Worm (Caenorhabditis elegans) whole organism, L3 larva: ENCODE measurements around the gene sre-15.

Source experiments
- ZK546.5 ChIP-seq: sonication (generic microtip); optimal IDR thresholded peaks from 2 replicates; lab custom pipeline; 2017; ENCODE audit warnings: missing biosample characterization, missing genetic modification characterization
- ama-1 ChIP-seq: fragments of 150-350 bp; optimal IDR thresholded peaks from 2 replicates; lab custom pipeline; 2018
- lin-15B ChIP-seq: fragments of 150-350 bp; optimal IDR thresholded peaks from 2 replicates; lab custom pipeline; 2014; ENCODE audit warnings: missing biosample characterization, missing genetic modification characterization
- lin-39 ChIP-seq: fragments of 150-350 bp; optimal IDR thresholded peaks from 2 replicates; lab custom pipeline; 2018; ENCODE audit warnings: missing biosample characterization, missing genetic modification reagents, missing genetic modification characterization
- mdl-1 ChIP-seq: fragments of 150-350 bp; optimal IDR thresholded peaks from 2 replicates; lab custom pipeline; 2014; ENCODE audit warnings: missing biosample characterization, missing genetic modification characterization
- nfya-1 ChIP-seq: sonication (generic microtip); optimal IDR thresholded peaks from 2 replicates; lab custom pipeline; 2017; ENCODE audit warnings: missing genetic modification characterization, mild to moderate bottlenecking, missing compliant biosample characterization, antibody characterized with exemption, moderate library complexity; ENCODE audit not compliant: insufficient read depth
- nhr-12 ChIP-seq: fragments of 150-350 bp; optimal IDR thresholded peaks from 2 replicates; lab custom pipeline; 2014; ENCODE audit warnings: missing biosample characterization, missing genetic modification characterization
- nhr-28 ChIP-seq: fragments of 150-350 bp; optimal IDR thresholded peaks from 2 replicates; lab custom pipeline; 2014; ENCODE audit warnings: missing biosample characterization, missing genetic modification characterization
- nhr-76 ChIP-seq: fragments of 150-350 bp; sonication (generic microtip); optimal IDR thresholded peaks from 5 replicates; lab custom pipeline; 2014; ENCODE audit warnings: missing biosample characterization, missing genetic modification characterization
- sea-2 ChIP-seq: fragments of 150-350 bp; sonication (generic microtip); optimal IDR thresholded peaks from 4 replicates; lab custom pipeline; 2014; ENCODE audit warnings: missing biosample characterization, missing genetic modification reagents, missing genetic modification characterization
- snpc-4 ChIP-seq: fragments of 150-350 bp; optimal IDR thresholded peaks from 2 replicates; lab custom pipeline; 2014; ENCODE audit warnings: missing biosample characterization, missing genetic modification characterization
- ztf-11 ChIP-seq: fragments of 150-350 bp; optimal IDR thresholded peaks from 2 replicates; lab custom pipeline; 2014; ENCODE audit warnings: missing biosample characterization, missing genetic modification characterization

- no peak for TF ChIP-seq ztf-11 (tag; lab: Kevin White, UChicago)
- no peak for TF ChIP-seq nhr-12 (tag; lab: Kevin White, UChicago)
- no peak for TF ChIP-seq lin-15B (tag; lab: Kevin White, UChicago)
- TF ChIP-seq nhr-28 (tag; lab: Kevin White, UChicago), result no peak
- TF ChIP-seq nhr-76, result no peak
- TF ChIP-seq sea-2 (GFP tag; lab: Kevin White, UChicago), result no peak
- no peak for TF ChIP-seq snpc-4 (tag; lab: Kevin White, UChicago)
- no peak for TF ChIP-seq ama-1 (lab: Kevin White, UChicago)
- no peak for TF ChIP-seq mdl-1 (tag; lab: Kevin White, UChicago)
- no peak for TF ChIP-seq nfya-1 (tag; lab: Kevin White, UChicago)
- TF ChIP-seq lin-39 (tag; lab: Kevin White, UChicago), result no peak
- no peak for TF ChIP-seq ZK546.5 (tag; lab: Kevin White, UChicago)
Measured at ce11 chrIV:12218253-12218652, 26.4 kb downstream of the sre-15 start.
